Worm (Caenorhabditis elegans): ENCODE measurements around the gene sdz-32.

The sdz-32 gene

ce11 chrII:3520988-3521850 lies 47.4 kb downstream of the sdz-32 start, which contains the start of gene W09G10.9:
Gene W09G10.9 (plus strand): TSS chrII:3521800.
- TF ChIP-seq cog-1 (tag; optimal IDR thresholded peaks at IDR 0.05) (peak; percentile 4), ztf-29 (GFP tag; IDR thresholded peaks at IDR 0.05) (peak; percentile 87), tab-1 (GFP tag; IDR thresholded peaks at IDR 0.05) (peak; percentile 96), flt-1 (GFP tag; IDR thresholded peaks at IDR 0.05) (peak; percentile 95), med-1 (GFP tag; optimal IDR thresholded peaks at IDR 0.05; ENCODE audit: insufficient read depth) (peak; percentile 43), T22C8.4 (GFP tag; IDR thresholded peaks at IDR 0.05) (peak; percentile 92), ztf-23 (GFP tag; IDR thresholded peaks at IDR 0.05) (peak; percentile 93), klf-2 (GFP tag; conservative IDR thresholded peaks at IDR 0.05) (peak; percentile 91), ref-1 (GFP tag; conservative IDR thresholded peaks at IDR 0.05) (peak; percentile 89)

- peak; percentile 74 for TF ChIP-seq flt-1 (GFP tag; IDR thresholded peaks at IDR 0.05)
These were observed 49.7 kb downstream of the sdz-32 start for ce11 chrII:3523547-3523946.

DNA sequence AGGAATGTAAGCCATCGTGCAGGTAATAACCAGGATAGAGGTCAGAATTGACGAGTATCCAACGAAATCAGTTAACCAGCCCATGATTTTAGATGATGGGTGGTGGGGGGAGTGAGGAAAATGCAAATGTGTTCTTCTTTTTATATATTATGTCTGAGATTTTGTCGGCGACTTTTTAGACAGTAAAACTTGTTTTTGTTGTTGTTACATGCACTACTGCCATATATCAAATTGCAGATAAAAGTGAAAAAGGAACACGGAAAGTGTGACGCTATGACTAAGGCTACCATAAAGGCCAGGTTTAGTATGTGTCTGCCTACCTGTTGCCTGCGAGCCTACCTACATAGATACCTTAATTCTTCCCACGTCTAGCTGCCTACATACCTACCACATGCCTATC lies 50.3 kb downstream of the sdz-32 start, which contains the start of gene col-72:
Gene col-72, minus strand, starts transcription at position 101 of the 400 bp plus-strand sequence.
- TF ChIP-seq med-1 (GFP tag; optimal IDR thresholded peaks at IDR 0.05; ENCODE audit: insufficient read depth) (no peak), ref-1 (GFP tag; conservative IDR thresholded peaks at IDR 0.05) (no peak), T22C8.4 (GFP tag; IDR thresholded peaks at IDR 0.05) (no peak), ztf-23 (GFP tag; IDR thresholded peaks at IDR 0.05) (no peak), klf-2 (GFP tag; conservative IDR thresholded peaks at IDR 0.05) (no peak), ztf-29 (GFP tag; IDR thresholded peaks at IDR 0.05) (no peak), flt-1 (GFP tag; IDR thresholded peaks at IDR 0.05) (no peak), tab-1 (GFP tag; IDR thresholded peaks at IDR 0.05) (no peak), cog-1 (tag; optimal IDR thresholded peaks at IDR 0.05) (no peak)

Measured in whole organism, midembryonic.